Worm (Caenorhabditis elegans) whole organism, early embryonic: ENCODE measurements around the gene crn-4.

Source experiments
- B0310.2 ChIP-seq: sonication (generic microtip); optimal IDR thresholded peaks from 2 replicates; lab custom pipeline; 2016; ENCODE audit warnings: mild to moderate bottlenecking, missing genetic modification characterization, missing compliant biosample characterization
- aly-1 ChIP-seq: sonication (generic microtip); optimal IDR thresholded peaks from 2 replicates; lab custom pipeline; 2016; ENCODE audit warnings: missing genetic modification characterization, missing compliant biosample characterization
- ama-1 ChIP-seq: fragments of 150-350 bp; optimal IDR thresholded peaks from 2 replicates; lab custom pipeline; 2014
- ceh-36 ChIP-seq: sonication (generic microtip); optimal IDR thresholded peaks from 2 replicates; lab custom pipeline; 2016; ENCODE audit warnings: missing genetic modification characterization, inconsistent platforms, missing compliant biosample characterization
- ets-7 ChIP-seq: sonication (generic microtip); optimal IDR thresholded peaks from 2 replicates; lab custom pipeline; 2016; ENCODE audit warnings: missing genotype, missing genetic modification characterization, missing compliant biosample characterization
- flt-1 ChIP-seq: fragments of 200-800 bp; sonication (Bioruptor generic); IDR thresholded peaks from 2 replicates; pipeline ENCODE4 v1.3.6; 2022; ENCODE audit warnings: missing genetic modification characterization, missing compliant biosample characterization
- hmbx-1 ChIP-seq: sonication (generic microtip); optimal IDR thresholded peaks from 2 replicates; lab custom pipeline; 2016; ENCODE audit warnings: mild to moderate bottlenecking, missing genetic modification characterization, missing compliant biosample characterization
- hmg-4 ChIP-seq: fragments of 200-800 bp; sonication (Bioruptor generic); optimal IDR thresholded peaks from 2 replicates; lab custom pipeline; 2018; ENCODE audit warnings: mild to moderate bottlenecking, missing genetic modification characterization, missing compliant biosample characterization
- hnd-1 ChIP-seq: sonication (generic microtip); optimal IDR thresholded peaks from 2 replicates; lab custom pipeline; 2016; ENCODE audit warnings: missing genetic modification characterization, missing compliant biosample characterization
- scrt-1 ChIP-seq: fragments of 200-800 bp; sonication (Bioruptor generic); IDR thresholded peaks from 2 replicates; pipeline ENCODE4 v1.3.6; 2022; ENCODE audit warnings: missing genetic modification characterization, missing compliant biosample characterization
- tbx-11 ChIP-seq: fragments of 200-800 bp; sonication (Bioruptor generic); IDR thresholded peaks from 2 replicates; pipeline ENCODE4 v1.3.6; 2022; ENCODE audit warnings: missing genetic modification characterization, missing compliant biosample characterization
- tra-4 ChIP-seq: sonication (generic microtip); optimal IDR thresholded peaks from 2 replicates; lab custom pipeline; 2017; ENCODE audit warnings: missing genetic modification characterization, missing compliant biosample characterization

ce11 chrX:2266366-2266765 lies 8.5 kb upstream of the crn-4 start:
- no peak for TF ChIP-seq scrt-1 (GFP tag; lab: Robert Waterston, UW)
- no peak for TF ChIP-seq ceh-36
- no peak for TF ChIP-seq ama-1 (lab: Kevin White, UChicago)
- TF ChIP-seq tbx-11 (GFP tag; lab: Robert Waterston, UW) = no peak
- no peak for TF ChIP-seq hmg-4 (GFP tag; lab: Kevin White, UChicago)
- no peak for TF ChIP-seq flt-1 (GFP tag; lab: Robert Waterston, UW)
- TF ChIP-seq aly-1 (tag; lab: Kevin White, UChicago) = no peak
- TF ChIP-seq tra-4 (tag; lab: Kevin White, UChicago) = no peak
- no peak for TF ChIP-seq hmbx-1
- no peak for TF ChIP-seq hnd-1 (tag; lab: Kevin White, UChicago)
- TF ChIP-seq B0310.2 (tag; lab: Kevin White, UChicago) = no peak
- no peak for TF ChIP-seq ets-7 (tag; lab: Kevin White, UChicago)
